Worm (Caenorhabditis elegans): ENCODE measurements around the gene F01G10.9.

F01G10.9 gene

ce11 chrIV:10259557-10259956, at the start of gene F01G10.9:
F01G10.9 (minus strand) TSS chrIV:10259657.
- TF ChIP-seq hmg-11 (tag; optimal IDR thresholded peaks at IDR 0.05): no peak
- TF ChIP-seq fkh-10 (GFP tag; optimal IDR thresholded peaks at IDR 0.05): no peak
- no peak for TF ChIP-seq nhr-77 (tag; optimal IDR thresholded peaks at IDR 0.05)
- TF ChIP-seq nhr-67 (tag; optimal IDR thresholded peaks at IDR 0.05): no peak
- TF ChIP-seq nhr-12 (tag; optimal IDR thresholded peaks at IDR 0.05): no peak
- no peak for TF ChIP-seq unc-39 (tag; optimal IDR thresholded peaks at IDR 0.05)
- TF ChIP-seq egl-27 (tag; optimal IDR thresholded peaks at IDR 0.05): no peak
- TF ChIP-seq sea-2 (GFP tag; optimal IDR thresholded peaks at IDR 0.05): no peak
- no peak for TF ChIP-seq nhr-25 (tag; optimal IDR thresholded peaks at IDR 0.05)
- no peak for TF ChIP-seq lsy-12 (tag; optimal IDR thresholded peaks at IDR 0.05)
- TF ChIP-seq nhr-237 (tag; optimal IDR thresholded peaks at IDR 0.05): no peak
- no peak for TF ChIP-seq fos-1 (tag; optimal IDR thresholded peaks at IDR 0.05)

- TF ChIP-seq pqm-1 (tag; optimal IDR thresholded peaks at IDR 0.05) (no peak), ceh-82 (tag; optimal IDR thresholded peaks at IDR 0.05) (no peak), jun-1 (tag; optimal IDR thresholded peaks at IDR 0.05) (no peak), nhr-43 (tag; optimal IDR thresholded peaks at IDR 0.05; ENCODE audit: poor library complexity, severe bottlenecking) (no peak), mdl-1 (tag; optimal IDR thresholded peaks at IDR 0.05) (no peak), tbx-2 (tag; optimal IDR thresholded peaks at IDR 0.05) (no peak), elt-2 (tag; optimal IDR thresholded peaks at IDR 0.05) (no peak), ZK546.5 (tag; optimal IDR thresholded peaks at IDR 0.05) (no peak), nhr-76 (tag; optimal IDR thresholded peaks at IDR 0.05) (no peak), nhr-77 (tag; optimal IDR thresholded peaks at IDR 0.05) (no peak), aly-2 (tag; optimal IDR thresholded peaks at IDR 0.05) (no peak), mml-1 (tag; optimal IDR thresholded peaks at IDR 0.05) (no peak), fos-1 (tag; optimal IDR thresholded peaks at IDR 0.05) (no peak), lsy-12 (tag; optimal IDR thresholded peaks at IDR 0.05) (no peak), ztf-4 (tag; optimal IDR thresholded peaks at IDR 0.05) (no peak), unc-62 (GFP tag; optimal IDR thresholded peaks at IDR 0.05) (no peak)
These were observed 44.9 kb upstream of the F01G10.9 start for ce11 chrIV:10304383-10304782.

ce11 chrIV:10302203-10302602, 42.7 kb upstream of the F01G10.9 start, which contains the start of gene R09E10.5:
R09E10.5 (minus strand) TSS chrIV:10302303.
- TF ChIP-seq lin-39 (tag; optimal IDR thresholded peaks at IDR 0.05): no peak
- no peak for TF ChIP-seq nhr-25 (tag; optimal IDR thresholded peaks at IDR 0.05)
- TF ChIP-seq nfya-1 (tag; optimal IDR thresholded peaks at IDR 0.05; ENCODE audit: insufficient read depth): no peak
- no peak for TF ChIP-seq sea-2 (GFP tag; optimal IDR thresholded peaks at IDR 0.05)
- no peak for TF ChIP-seq ztf-4 (tag; optimal IDR thresholded peaks at IDR 0.05)
- TF ChIP-seq nhr-76 (tag; optimal IDR thresholded peaks at IDR 0.05): no peak
- TF ChIP-seq skn-1 (tag; optimal IDR thresholded peaks at IDR 0.05): no peak
- no peak for TF ChIP-seq nhr-28 (tag; optimal IDR thresholded peaks at IDR 0.05)
- TF ChIP-seq unc-62 (GFP tag; optimal IDR thresholded peaks at IDR 0.05): no peak
- TF ChIP-seq nhr-11 (tag; optimal IDR thresholded peaks at IDR 0.05): no peak
- no peak for TF ChIP-seq fkh-10 (GFP tag; optimal IDR thresholded peaks at IDR 0.05)
- TF ChIP-seq nhr-23 (tag; optimal IDR thresholded peaks at IDR 0.05): no peak

- no peak for TF ChIP-seq eor-1 (tag; optimal IDR thresholded peaks at IDR 0.05)
- no peak for TF ChIP-seq nhr-67 (tag; optimal IDR thresholded peaks at IDR 0.05)
- TF ChIP-seq elt-2 (tag; optimal IDR thresholded peaks at IDR 0.05): no peak
- no peak for TF ChIP-seq lsy-12 (tag; optimal IDR thresholded peaks at IDR 0.05)
- TF ChIP-seq skn-1 (tag; optimal IDR thresholded peaks at IDR 0.05): no peak
- no peak for TF ChIP-seq fkh-2 (tag; optimal IDR thresholded peaks at IDR 0.05)
- no peak for TF ChIP-seq nhr-77 (tag; optimal IDR thresholded peaks at IDR 0.05)
- no peak for TF ChIP-seq pha-4 (tag; optimal IDR thresholded peaks at IDR 0.05)
- no peak for TF ChIP-seq ZK546.5 (tag; optimal IDR thresholded peaks at IDR 0.05)
- TF ChIP-seq elt-1 (tag; optimal IDR thresholded peaks at IDR 0.05): no peak
- no peak for TF ChIP-seq nhr-23 (tag; optimal IDR thresholded peaks at IDR 0.05)
- TF ChIP-seq tbx-2 (tag; optimal IDR thresholded peaks at IDR 0.05): no peak
- no peak for TF ChIP-seq nhr-28 (tag; optimal IDR thresholded peaks at IDR 0.05)
- no peak for TF ChIP-seq nhr-12 (tag; optimal IDR thresholded peaks at IDR 0.05)
- no peak for TF ChIP-seq pqm-1 (tag; optimal IDR thresholded peaks at IDR 0.05)
- no peak for TF ChIP-seq mml-1 (tag; optimal IDR thresholded peaks at IDR 0.05)
- no peak for TF ChIP-seq ceh-82 (tag; optimal IDR thresholded peaks at IDR 0.05)
These were observed 36.6 kb upstream of the F01G10.9 start for ce11 chrIV:10296036-10296435.
